Worm (Caenorhabditis elegans): ENCODE data around the gene K09C4.4.

ce11 chrX:3315891-3316657, 26.8 kb downstream of the K09C4.4 start:
- TF ChIP-seq pha-4 (tag; optimal IDR thresholded peaks at IDR 0.05) (no peak), elt-1 (tag; optimal IDR thresholded peaks at IDR 0.05) (no peak), sea-2 (GFP tag; optimal IDR thresholded peaks at IDR 0.05) (no peak), lin-15B (tag; optimal IDR thresholded peaks at IDR 0.05) (no peak), jun-1 (tag; optimal IDR thresholded peaks at IDR 0.05) (no peak), unc-39 (tag; optimal IDR thresholded peaks at IDR 0.05) (no peak), zag-1 (tag; optimal IDR thresholded peaks at IDR 0.05) (no peak)

All from whole organism, L3 larva.